Worm (Caenorhabditis elegans): ENCODE measurements around the gene C15C7.4.

- TF ChIP-seq pax-1 (tag; optimal IDR thresholded peaks at IDR 0.05) (no peak), pha-4 (tag; optimal IDR thresholded peaks at IDR 0.05) (no peak), ceh-9 (tag; optimal IDR thresholded peaks at IDR 0.05) (no peak), sox-4 (tag; optimal IDR thresholded peaks at IDR 0.05) (no peak), ceh-24 (tag; optimal IDR thresholded peaks at IDR 0.05) (no peak), unc-3 (GFP tag; conservative IDR thresholded peaks at IDR 0.05) (no peak), unc-3 (tag; optimal IDR thresholded peaks at IDR 0.05) (no peak), ceh-34 (tag; optimal IDR thresholded peaks at IDR 0.05) (no peak), pros-1 (tag; optimal IDR thresholded peaks at IDR 0.05) (no peak), unc-42 (tag; optimal IDR thresholded peaks at IDR 0.05) (no peak), ceh-6 (GFP tag; optimal IDR thresholded peaks at IDR 0.05) (no peak), sdc-2 (tag; optimal IDR thresholded peaks at IDR 0.05) (no peak)
Observed at ce11 chrX:3110576-3110975, 34.8 kb upstream of the C15C7.4 start, which contains the start of gene gpcp-1.
